Worm (Caenorhabditis elegans) whole organism, L2 larva: ENCODE data around the gene uncp-18.

ENCODE experiments used
- ZK546.5 ChIP-seq: sonication (generic microtip); optimal IDR thresholded peaks from 2 replicates; lab custom pipeline; 2017; ENCODE audit warnings: missing biosample characterization, missing genetic modification characterization
- aly-2 ChIP-seq: fragments of 150-350 bp; optimal IDR thresholded peaks from 2 replicates; lab custom pipeline; 2014; ENCODE audit warnings: missing biosample characterization, missing genetic modification characterization
- ama-1 ChIP-seq: fragments of 150-350 bp; optimal IDR thresholded peaks from 2 replicates; lab custom pipeline; 2018; ENCODE audit warnings: inconsistent platforms
- blmp-1 ChIP-seq: sonication (generic microtip); optimal IDR thresholded peaks from 2 replicates; lab custom pipeline; 2017; ENCODE audit warnings: missing genetic modification characterization, mild to moderate bottlenecking, missing compliant biosample characterization, antibody characterized with exemption, moderate library complexity; ENCODE audit not compliant: insufficient read depth
- elt-1 ChIP-seq: fragments of 150-350 bp; optimal IDR thresholded peaks from 2 replicates; lab custom pipeline; 2014; ENCODE audit warnings: missing biosample characterization, missing genetic modification characterization
- lin-11 ChIP-seq: fragments of 150-350 bp; sonication (generic microtip); optimal IDR thresholded peaks from 2 replicates; lab custom pipeline; 2014; ENCODE audit warnings: missing biosample characterization, missing genetic modification characterization, inconsistent platforms, mixed read lengths
- lin-39 ChIP-seq: fragments of 150-350 bp; optimal IDR thresholded peaks from 2 replicates; lab custom pipeline; 2014; ENCODE audit warnings: missing biosample characterization, missing genetic modification reagents, missing genetic modification characterization
- mdl-1 ChIP-seq, 2 experiments: fragments of 150-350 bp in 1 of 2; sonication (generic microtip) in 1 of 2; optimal IDR thresholded peaks; 2 replicates each; lab custom pipeline; 2017; ENCODE audit warnings: missing biosample characterization in 2 of 2, missing genetic modification characterization in 2 of 2
- nhr-12 ChIP-seq: fragments of 150-350 bp; optimal IDR thresholded peaks from 2 replicates; lab custom pipeline; 2014; ENCODE audit warnings: missing biosample characterization, missing genetic modification characterization
- nhr-129 ChIP-seq: fragments of 150-350 bp; optimal IDR thresholded peaks from 2 replicates; lab custom pipeline; 2014; ENCODE audit warnings: missing biosample characterization, missing genetic modification characterization
- sma-9 ChIP-seq, 2 experiments: fragments of 150-350 bp in 1 of 2; sonication (generic microtip) in 1 of 2; optimal IDR thresholded peaks; 2 replicates each; lab custom pipeline; 2014 to 2016; ENCODE audit warnings: missing genetic modification characterization in 2 of 2, mild to moderate bottlenecking in 1 of 2, missing biosample characterization in 1 of 2, missing compliant biosample characterization in 1 of 2, missing genetic modification reagents in 1 of 2, moderate library complexity in 1 of 2
- snpc-4 ChIP-seq: fragments of 150-350 bp; optimal IDR thresholded peaks from 2 replicates; lab custom pipeline; 2014; ENCODE audit warnings: missing biosample characterization, missing genetic modification characterization
- unc-39 ChIP-seq: fragments of 150-350 bp; optimal IDR thresholded peaks from 2 replicates; lab custom pipeline; 2014; ENCODE audit warnings: missing biosample characterization, missing genetic modification characterization

- TF ChIP-seq ama-1, result no peak
- no peak for TF ChIP-seq aly-2 (tag; lab: Kevin White, UChicago)
- TF ChIP-seq lin-39, result no peak
- TF ChIP-seq nhr-12 (tag; lab: Kevin White, UChicago), result no peak
- no peak for TF ChIP-seq nhr-129 (tag; lab: Kevin White, UChicago)
- TF ChIP-seq mdl-1 (tag; optimal IDR thresholded peaks at IDR 0.05; lab: Kevin White, UChicago), result no peak
- no peak for TF ChIP-seq sma-9 (GFP tag; optimal IDR thresholded peaks at IDR 0.05; lab: Kevin White, UChicago)
- TF ChIP-seq sma-9 (tag; optimal IDR thresholded peaks at IDR 0.05; lab: Kevin White, UChicago), result no peak
- no peak for TF ChIP-seq snpc-4 (tag; lab: Kevin White, UChicago)
- no peak for TF ChIP-seq lin-11 (tag; lab: Kevin White, UChicago)
- no peak for TF ChIP-seq unc-39
- no peak for TF ChIP-seq elt-1 (tag; lab: Kevin White, UChicago)
- TF ChIP-seq blmp-1 (tag; lab: Kevin White, UChicago), result no peak
- TF ChIP-seq ZK546.5 (tag; lab: Kevin White, UChicago), result no peak
Observed at ce11 chrIV:428869-429268, 38.5 kb downstream of the uncp-18 start, which contains the start of gene Y66H1A.5.
